Worm (Caenorhabditis elegans) whole organism, L4 larva: ENCODE data around the gene srb-19.

Experiments
- arid-1 ChIP-seq: fragments of 200-800 bp; sonication (Bioruptor generic); conservative IDR thresholded peaks from 2 replicates; pipeline ENCODE4 v1.3.6; 2022; ENCODE audit warnings: missing genetic modification reagents, missing genetic modification characterization, missing compliant biosample characterization
- dve-1 ChIP-seq: sonication (generic microtip); optimal IDR thresholded peaks from 2 replicates; lab custom pipeline; 2017; ENCODE audit warnings: antibody characterized with exemption, mild to moderate bottlenecking, missing genetic modification characterization, missing compliant biosample characterization; ENCODE audit not compliant: insufficient read depth
- egl-43 ChIP-seq: fragments of 200-800 bp; sonication (Bioruptor generic); IDR thresholded peaks from 2 replicates; pipeline ENCODE4 v1.3.6; 2022; ENCODE audit warnings: missing genetic modification reagents, missing genetic modification characterization, missing compliant biosample characterization
- nhr-111 ChIP-seq: fragments of 200-800 bp; sonication (Bioruptor generic); optimal IDR thresholded peaks from 2 replicates; lab custom pipeline; 2018; ENCODE audit warnings: mild to moderate bottlenecking, missing genetic modification characterization, missing compliant biosample characterization
- nhr-28 ChIP-seq: fragments of 150-350 bp; optimal IDR thresholded peaks from 2 replicates; lab custom pipeline; 2014; ENCODE audit warnings: missing biosample characterization, missing genetic modification characterization
- nhr-76 ChIP-seq: fragments of 150-350 bp; optimal IDR thresholded peaks from 2 replicates; lab custom pipeline; 2014; ENCODE audit warnings: missing biosample characterization, missing genetic modification characterization
- unc-39 ChIP-seq: sonication (generic microtip); optimal IDR thresholded peaks from 2 replicates; lab custom pipeline; 2017; ENCODE audit warnings: missing biosample characterization, missing genetic modification characterization
- unc-62 ChIP-seq, 3 experiments: fragments of 150-350 bp in 1 of 3; sonication (generic microtip); optimal IDR thresholded peaks in 2 of 3; peaks in 1 of 3; 1 replicate in 1 of 3; 2 replicates in 2 of 3; lab custom pipeline; 2014 to 2017; ENCODE audit warnings: missing biosample characterization in 3 of 3, missing genetic modification characterization in 3 of 3, missing genetic modification reagents in 3 of 3, missing genotype in 1 of 3

DNA sequence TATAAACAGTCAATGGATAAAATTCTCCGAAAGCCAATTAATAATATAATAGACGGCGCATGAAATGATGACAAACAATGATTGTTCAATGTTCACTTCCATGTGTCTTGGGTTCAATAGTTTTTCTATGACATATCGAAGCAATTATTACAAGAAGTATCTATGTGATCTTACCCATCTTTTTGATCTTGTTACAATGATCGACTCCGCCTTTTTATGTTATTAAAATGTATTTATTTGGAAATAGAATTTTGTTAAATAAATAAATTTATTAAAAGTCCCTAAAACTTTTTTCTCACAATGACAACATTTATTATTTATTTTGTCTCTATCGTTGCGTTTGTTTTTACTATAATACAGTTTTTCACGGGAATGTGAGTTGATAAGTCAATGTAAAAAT lies 9.9 kb upstream of the srb-19 start, which contains the start of gene swt-2:
- TF ChIP-seq egl-43 (GFP tag; lab: Robert Waterston, UW) (no peak), unc-39 (no peak), nhr-28 (tag; lab: Kevin White, UChicago) (no peak), dve-1 (no peak), unc-62 (GFP tag; optimal IDR thresholded peaks at IDR 0.05 in 1 of 2; lab: Kevin White, UChicago) (no peak), unc-62 (tag; optimal IDR thresholded peaks at IDR 0.05; lab: Kevin White, UChicago) (no peak), arid-1 (no peak), nhr-111 (GFP tag; lab: Kevin White, UChicago) (no peak), nhr-76 (no peak)
